Fruit fly (Drosophila melanogaster) S2 (cell line): ENCODE measurements around the gene Reck.

Experiments
- CG8478 ChIP-seq: fragments of >200 bp; optimal IDR thresholded peaks from 2 replicates; lab custom pipeline; 2018
- CTCF ChIP-seq, 2 experiments: fragments of >200 bp; optimal IDR thresholded peaks; 2 replicates each; lab custom pipeline; 2018

dm6 chr3L:14961027-14961426 lies 52.8 kb downstream of the Reck start:
- no peak for TF ChIP-seq CG8478
- no peak for TF ChIP-seq CTCF (optimal IDR thresholded peaks at IDR 0.05; lab: Kevin White, UChicago)
